Worm (Caenorhabditis elegans) whole organism, midembryonic: ENCODE measurements around the gene klp-7.

ENCODE experiments used
- T22C8.4 ChIP-seq: fragments of 200-800 bp; sonication (Bioruptor generic); IDR thresholded peaks from 2 replicates; pipeline ENCODE4 v1.3.6; 2022; ENCODE audit warnings: missing genetic modification characterization, missing compliant biosample characterization
- cog-1 ChIP-seq: sonication (generic microtip); optimal IDR thresholded peaks from 2 replicates; lab custom pipeline; 2016; ENCODE audit warnings: missing genetic modification characterization, missing compliant biosample characterization
- flt-1 ChIP-seq: fragments of 200-800 bp; sonication (Bioruptor generic); IDR thresholded peaks from 2 replicates; pipeline ENCODE4 v1.3.6; 2022; ENCODE audit warnings: missing genetic modification characterization, missing compliant biosample characterization
- klf-2 ChIP-seq: fragments of 200-800 bp; sonication (Bioruptor generic); conservative IDR thresholded peaks from 2 replicates; pipeline ENCODE4 v1.3.6; 2022; ENCODE audit warnings: missing genetic modification reagents, missing genetic modification characterization, missing compliant biosample characterization
- med-1 ChIP-seq: sonication (generic microtip); optimal IDR thresholded peaks from 2 replicates; lab custom pipeline; 2017; ENCODE audit warnings: missing genetic modification characterization, mild to moderate bottlenecking, missing compliant biosample characterization, antibody characterized with exemption, missing genetic modification reagents; ENCODE audit not compliant: insufficient read depth
- ref-1 ChIP-seq: fragments of 200-800 bp; sonication (Bioruptor generic); conservative IDR thresholded peaks from 2 replicates; pipeline ENCODE4 v1.3.6; 2022; ENCODE audit warnings: missing genetic modification reagents, missing genetic modification characterization, missing compliant biosample characterization
- tab-1 ChIP-seq: fragments of 200-800 bp; sonication (Bioruptor generic); IDR thresholded peaks from 2 replicates; pipeline ENCODE4 v1.3.6; 2022; ENCODE audit warnings: missing genetic modification characterization, missing compliant biosample characterization
- ztf-23 ChIP-seq: fragments of 200-800 bp; sonication (Bioruptor generic); IDR thresholded peaks from 2 replicates; pipeline ENCODE4 v1.3.6; 2022; ENCODE audit warnings: missing genetic modification reagents, missing genetic modification characterization, missing compliant biosample characterization
- ztf-29 ChIP-seq: fragments of 200-800 bp; sonication (Bioruptor generic); IDR thresholded peaks from 2 replicates; pipeline ENCODE4 v1.3.6; 2022; ENCODE audit warnings: missing genetic modification reagents, missing genetic modification characterization, missing compliant biosample characterization

klp-7 gene

ce11 chrIII:10810837-10811814 is 5.4 kb downstream of the klp-7 start:
- peak; percentile 74 for TF ChIP-seq flt-1
- TF ChIP-seq T22C8.4 (GFP tag; lab: Robert Waterston, UW), result peak; percentile 22; the same call in 1 of the 2 replicates
- TF ChIP-seq tab-1 (GFP tag; lab: Robert Waterston, UW), result no peak
- TF ChIP-seq ref-1 (GFP tag; lab: Robert Waterston, UW), result peak; percentile 44
- peak; percentile 60; the same call in 1 of the 2 replicates for TF ChIP-seq ztf-23 (GFP tag; lab: Robert Waterston, UW)

ce11 chrIII:10812798-10813295 is 7.1 kb downstream of the klp-7 start:
- TF ChIP-seq ztf-23 (GFP tag; lab: Robert Waterston, UW), result no peak
- TF ChIP-seq cog-1 (tag; lab: Kevin White, UChicago), result no peak
- no peak for TF ChIP-seq med-1 (GFP tag; lab: Kevin White, UChicago)
- no peak for TF ChIP-seq klf-2 (GFP tag; lab: Robert Waterston, UW)
- no peak for TF ChIP-seq T22C8.4 (GFP tag; lab: Robert Waterston, UW)
- TF ChIP-seq ref-1 (GFP tag; lab: Robert Waterston, UW), result no peak
- no peak for TF ChIP-seq tab-1 (GFP tag; lab: Robert Waterston, UW)
- TF ChIP-seq ztf-29 (GFP tag; lab: Robert Waterston, UW), result no peak
- no peak for TF ChIP-seq flt-1

ce11 chrIII:10813886-10814285 is 8.2 kb downstream of the klp-7 start:
- TF ChIP-seq klf-2 (GFP tag; lab: Robert Waterston, UW), result no peak
- TF ChIP-seq flt-1, result no peak
- TF ChIP-seq med-1 (GFP tag; lab: Kevin White, UChicago), result no peak
- TF ChIP-seq cog-1 (tag; lab: Kevin White, UChicago), result no peak
- no peak for TF ChIP-seq T22C8.4 (GFP tag; lab: Robert Waterston, UW)

ce11 chrIII:10815199-10815598 is 9.5 kb downstream of the klp-7 start:
- no peak for TF ChIP-seq cog-1 (tag; lab: Kevin White, UChicago)
- no peak for TF ChIP-seq ref-1 (GFP tag; lab: Robert Waterston, UW)
- TF ChIP-seq tab-1 (GFP tag; lab: Robert Waterston, UW), result no peak
- no peak for TF ChIP-seq flt-1
- TF ChIP-seq ztf-29 (GFP tag; lab: Robert Waterston, UW), result no peak
- no peak for TF ChIP-seq klf-2 (GFP tag; lab: Robert Waterston, UW)
- no peak for TF ChIP-seq med-1 (GFP tag; lab: Kevin White, UChicago)
- no peak for TF ChIP-seq ztf-23 (GFP tag; lab: Robert Waterston, UW)
- TF ChIP-seq T22C8.4 (GFP tag; lab: Robert Waterston, UW), result no peak

- TF ChIP-seq klf-2 (GFP tag; lab: Robert Waterston, UW) (no peak), ztf-29 (GFP tag; lab: Robert Waterston, UW) (no peak), cog-1 (tag; lab: Kevin White, UChicago) (no peak), ztf-23 (GFP tag; lab: Robert Waterston, UW) (no peak), tab-1 (GFP tag; lab: Robert Waterston, UW) (no peak), ref-1 (GFP tag; lab: Robert Waterston, UW) (no peak), flt-1 (no peak), med-1 (GFP tag; lab: Kevin White, UChicago) (no peak), T22C8.4 (GFP tag; lab: Robert Waterston, UW) (no peak)
Measured at ce11 chrIII:10816045-10816444, 10.3 kb downstream of the klp-7 start.

- TF ChIP-seq ztf-29 (GFP tag; lab: Robert Waterston, UW), result no peak
- no peak for TF ChIP-seq klf-2 (GFP tag; lab: Robert Waterston, UW)
- no peak for TF ChIP-seq cog-1 (tag; lab: Kevin White, UChicago)
- TF ChIP-seq tab-1 (GFP tag; lab: Robert Waterston, UW), result no peak
- no peak for TF ChIP-seq flt-1
- TF ChIP-seq T22C8.4 (GFP tag; lab: Robert Waterston, UW), result no peak
- no peak for TF ChIP-seq med-1 (GFP tag; lab: Kevin White, UChicago)
- TF ChIP-seq ztf-23 (GFP tag; lab: Robert Waterston, UW), result no peak
- no peak for TF ChIP-seq ref-1 (GFP tag; lab: Robert Waterston, UW)
Measured at ce11 chrIII:10816800-10817418, 11.2 kb downstream of the klp-7 start, which contains the start of gene sca-1. sca-1 (minus strand) TSS chrIII:10816850.

- TF ChIP-seq ztf-23 (GFP tag; lab: Robert Waterston, UW) (peak; percentile 66; the same call in 1 of the 2 replicates), ztf-29 (GFP tag; lab: Robert Waterston, UW) (no peak), ref-1 (GFP tag; lab: Robert Waterston, UW) (no peak), cog-1 (tag; lab: Kevin White, UChicago) (no peak), med-1 (GFP tag; lab: Kevin White, UChicago) (no peak), flt-1 (peak; percentile 58; the same call in 1 of the 2 replicates), T22C8.4 (GFP tag; lab: Robert Waterston, UW) (peak; percentile 48; the same call in 1 of the 2 replicates), klf-2 (GFP tag; lab: Robert Waterston, UW) (no peak), tab-1 (GFP tag; lab: Robert Waterston, UW) (no peak)
Measured at ce11 chrIII:10818364-10818763, 12.6 kb downstream of the klp-7 start.

ce11 chrIII:10819257-10819656 is 13.5 kb downstream of the klp-7 start:
- TF ChIP-seq klf-2 (GFP tag; lab: Robert Waterston, UW) (no peak), T22C8.4 (GFP tag; lab: Robert Waterston, UW) (peak; percentile 47; the same call in 1 of the 2 replicates)
